Worm (Caenorhabditis elegans) whole organism, young adult: ENCODE data around the gene W09C2.7.

ENCODE experiments used
- B0035.1 ChIP-seq: sonication (generic microtip); optimal IDR thresholded peaks from 2 replicates; lab custom pipeline; 2016; ENCODE audit warnings: missing genetic modification characterization, mild to moderate bottlenecking, missing compliant biosample characterization, missing genotype, missing genetic modification reagents
- C06A6.2 ChIP-seq: fragments of 200-800 bp; sonication (Bioruptor generic); conservative IDR thresholded peaks from 2 replicates; pipeline ENCODE4 v1.3.6; 2022; ENCODE audit warnings: missing genetic modification characterization, missing compliant biosample characterization
- K12H6.12 ChIP-seq: fragments of 200-800 bp; sonication (Bioruptor generic); optimal IDR thresholded peaks from 2 replicates; lab custom pipeline; 2018; ENCODE audit warnings: mild to moderate bottlenecking, missing genetic modification characterization, missing compliant biosample characterization
- ZK185.1 ChIP-seq: sonication (generic microtip); optimal IDR thresholded peaks from 2 replicates; lab custom pipeline; 2016; ENCODE audit warnings: mild to moderate bottlenecking, missing genetic modification characterization, missing compliant biosample characterization; ENCODE audit not compliant: poor library complexity, severe bottlenecking
- athp-1 ChIP-seq: sonication (generic microtip); optimal IDR thresholded peaks from 2 replicates; lab custom pipeline; 2017; ENCODE audit warnings: mild to moderate bottlenecking, missing genetic modification characterization, missing compliant biosample characterization
- egrh-3 ChIP-seq: fragments of 200-800 bp; sonication (Bioruptor generic); IDR thresholded peaks from 2 replicates; pipeline ENCODE4 v1.3.6; 2022; ENCODE audit warnings: missing genetic modification reagents, missing genetic modification characterization, missing compliant biosample characterization
- hrde-1 ChIP-seq: sonication (generic microtip); optimal IDR thresholded peaks from 2 replicates; lab custom pipeline; 2016; ENCODE audit warnings: missing genetic modification characterization, mild to moderate bottlenecking, missing compliant biosample characterization, moderate library complexity, missing genotype, missing genetic modification reagents, borderline replicate concordance
- let-607 ChIP-seq, 2 experiments: fragments of 200-800 bp in 1 of 2; sonication (Bioruptor generic) in 1 of 2; sonication (generic microtip) in 1 of 2; optimal IDR thresholded peaks; 2 replicates each; lab custom pipeline; 2016 to 2018; ENCODE audit warnings: mild to moderate bottlenecking in 2 of 2, missing compliant biosample characterization in 2 of 2, missing genetic modification characterization in 2 of 2, moderate library complexity in 2 of 2, missing genotype in 1 of 2
- nfya-2 ChIP-seq: fragments of 200-800 bp; sonication (Bioruptor generic); IDR thresholded peaks from 2 replicates; pipeline ENCODE4 v1.3.6; 2022; ENCODE audit warnings: missing genetic modification reagents, missing genetic modification characterization, missing compliant biosample characterization
- ztf-26 ChIP-seq: sonication (generic microtip); optimal IDR thresholded peaks from 2 replicates; lab custom pipeline; 2017; ENCODE audit warnings: missing genetic modification characterization, missing compliant biosample characterization

The W09C2.7 gene

ce11 chrIV:9584352-9584751, 37.8 kb downstream of the W09C2.7 start:
- no peak for TF ChIP-seq let-607 (tag; optimal IDR thresholded peaks at IDR 0.05; lab: Kevin White, UChicago)
- no peak for TF ChIP-seq egrh-3 (GFP tag; lab: Robert Waterston, UW)
- TF ChIP-seq nfya-2 = no peak
- TF ChIP-seq, all 124 proteins: peak for 0

ce11 chrIV:9580021-9580420, 42.2 kb downstream of the W09C2.7 start, which contains the start of gene npr-2:
Gene npr-2, minus strand, starts transcription at chrIV:9580121.
- TF ChIP-seq hrde-1 (tag; lab: Kevin White, UChicago) (no peak), C06A6.2 (no peak), ZK185.1 (no peak), athp-1 (tag; lab: Kevin White, UChicago) (no peak), B0035.1 (tag; lab: Kevin White, UChicago) (no peak), ztf-26 (tag; lab: Kevin White, UChicago) (no peak), K12H6.12 (tag; lab: Kevin White, UChicago) (no peak)
